Worm (Caenorhabditis elegans) whole organism, L3 larva: ENCODE results near the gene C08E3.15.

Experiments
- lin-15B ChIP-seq: fragments of 150-350 bp; optimal IDR thresholded peaks from 2 replicates; lab custom pipeline; 2014; ENCODE audit warnings: missing biosample characterization, missing genetic modification characterization
- mdl-1 ChIP-seq: fragments of 150-350 bp; optimal IDR thresholded peaks from 2 replicates; lab custom pipeline; 2014; ENCODE audit warnings: missing biosample characterization, missing genetic modification characterization
- snpc-4 ChIP-seq: fragments of 150-350 bp; optimal IDR thresholded peaks from 2 replicates; lab custom pipeline; 2014; ENCODE audit warnings: missing biosample characterization, missing genetic modification characterization
- ztf-11 ChIP-seq: fragments of 150-350 bp; optimal IDR thresholded peaks from 2 replicates; lab custom pipeline; 2014; ENCODE audit warnings: missing biosample characterization, missing genetic modification characterization

- TF ChIP-seq ztf-11 (tag; lab: Kevin White, UChicago) (no peak), snpc-4 (tag; lab: Kevin White, UChicago) (no peak), mdl-1 (tag; lab: Kevin White, UChicago) (no peak), lin-15B (tag; lab: Kevin White, UChicago) (no peak)
Observed at ce11 chrII:1646199-1646598, 18.5 kb upstream of the C08E3.15 start, which contains the start of gene ZC204.17.
